Worm (Caenorhabditis elegans): Measurements from ENCODE around the gene snpc-3.4.

snpc-3.4 gene

DNA sequence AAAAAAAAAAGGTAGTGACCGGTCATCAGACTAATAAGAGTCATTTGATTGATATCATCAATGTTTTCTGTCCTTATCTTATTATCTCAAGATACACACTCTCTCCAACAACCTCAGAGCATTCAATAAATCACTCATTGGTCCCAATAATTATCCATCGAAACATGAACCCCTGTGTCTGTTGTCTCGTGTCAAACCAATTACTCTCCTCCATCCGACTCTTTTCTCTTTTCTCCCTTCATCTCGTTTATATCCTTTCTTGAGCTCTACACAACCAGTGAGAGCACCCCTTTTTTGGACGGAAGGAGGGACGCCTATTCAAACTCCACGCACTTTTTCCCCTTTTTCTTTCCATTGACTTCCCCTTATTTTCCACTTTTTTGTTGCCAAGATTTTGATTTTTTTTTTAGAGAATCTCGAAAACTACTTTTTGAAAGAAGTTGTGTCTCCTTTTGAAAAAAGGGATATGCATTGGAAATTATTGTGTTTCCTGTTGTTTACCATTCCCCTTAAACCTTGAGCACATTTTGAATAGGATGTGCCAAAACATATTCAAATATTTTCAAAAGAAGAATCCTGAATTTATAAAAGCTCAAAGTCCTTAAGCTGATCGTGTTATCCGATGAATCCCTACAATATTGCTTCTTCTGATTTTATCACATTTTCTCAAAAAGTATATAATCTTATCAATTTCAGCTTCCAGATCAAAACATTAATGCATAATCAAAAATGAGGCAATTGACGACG, 14.2 kb upstream of the snpc-3.4 start, which contains the start of gene pxd-1:
pxd-1 (plus strand) TSS at position 697 of the 747 bp plus-strand sequence.
- TF ChIP-seq hmbx-1 (tag; optimal IDR thresholded peaks at IDR 0.05) (no peak), tbx-37 (GFP tag; conservative IDR thresholded peaks at IDR 0.05) (no peak), tbx-11 (GFP tag; IDR thresholded peaks at IDR 0.05) (no peak), hnd-1 (tag; optimal IDR thresholded peaks at IDR 0.05) (no peak), hmg-4 (GFP tag; optimal IDR thresholded peaks at IDR 0.05) (no peak), ceh-36 (tag; optimal IDR thresholded peaks at IDR 0.05) (no peak), flt-1 (GFP tag; IDR thresholded peaks at IDR 0.05) (no peak), B0310.2 (tag; optimal IDR thresholded peaks at IDR 0.05) (no peak), scrt-1 (GFP tag; IDR thresholded peaks at IDR 0.05) (no peak), sea-1 (GFP tag; conservative IDR thresholded peaks at IDR 0.05) (no peak), ceh-13 (GFP tag; optimal IDR thresholded peaks at IDR 0.05) (no peak), ama-1 (optimal IDR thresholded peaks at IDR 0.05) (no peak), ets-7 (tag; optimal IDR thresholded peaks at IDR 0.05) (no peak), aly-1 (tag; optimal IDR thresholded peaks at IDR 0.05) (no peak), pes-1 (GFP tag; IDR thresholded peaks at IDR 0.05) (no peak), tra-4 (tag; optimal IDR thresholded peaks at IDR 0.05) (no peak), F13C5.2 (tag; optimal IDR thresholded peaks at IDR 0.05) (no peak)

DNA sequence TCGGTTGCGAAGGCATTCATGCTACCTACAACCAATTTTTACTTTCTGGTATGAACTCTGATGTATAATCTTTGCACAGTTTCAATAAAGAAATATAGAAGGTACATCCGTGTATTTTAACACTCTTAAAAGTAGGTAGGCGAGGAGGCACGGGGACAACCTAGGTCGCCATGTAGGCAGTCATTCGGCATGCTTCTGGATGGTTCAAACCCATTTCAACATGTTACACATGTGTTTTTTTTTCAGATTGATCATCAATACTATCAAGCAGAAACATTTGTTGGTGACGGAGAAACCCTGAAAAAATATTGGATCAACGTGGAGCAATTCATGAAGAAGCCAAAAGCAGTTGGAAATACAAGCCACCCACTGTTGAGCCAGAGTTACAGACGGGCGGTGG, 12.8 kb upstream of the snpc-3.4 start:
- TF ChIP-seq tbx-11 (GFP tag; IDR thresholded peaks at IDR 0.05) (no peak), ama-1 (optimal IDR thresholded peaks at IDR 0.05) (no peak), sea-1 (GFP tag; conservative IDR thresholded peaks at IDR 0.05) (no peak), ceh-36 (tag; optimal IDR thresholded peaks at IDR 0.05) (no peak), tra-4 (tag; optimal IDR thresholded peaks at IDR 0.05) (no peak), ceh-13 (GFP tag; optimal IDR thresholded peaks at IDR 0.05) (no peak), F13C5.2 (tag; optimal IDR thresholded peaks at IDR 0.05) (no peak), hmg-4 (GFP tag; optimal IDR thresholded peaks at IDR 0.05) (no peak), pes-1 (GFP tag; IDR thresholded peaks at IDR 0.05) (no peak), ets-7 (tag; optimal IDR thresholded peaks at IDR 0.05) (no peak), flt-1 (GFP tag; IDR thresholded peaks at IDR 0.05) (no peak), hmbx-1 (tag; optimal IDR thresholded peaks at IDR 0.05) (no peak), hnd-1 (tag; optimal IDR thresholded peaks at IDR 0.05) (no peak), tbx-37 (GFP tag; conservative IDR thresholded peaks at IDR 0.05) (no peak), scrt-1 (GFP tag; IDR thresholded peaks at IDR 0.05) (no peak), aly-1 (tag; optimal IDR thresholded peaks at IDR 0.05) (no peak)

DNA sequence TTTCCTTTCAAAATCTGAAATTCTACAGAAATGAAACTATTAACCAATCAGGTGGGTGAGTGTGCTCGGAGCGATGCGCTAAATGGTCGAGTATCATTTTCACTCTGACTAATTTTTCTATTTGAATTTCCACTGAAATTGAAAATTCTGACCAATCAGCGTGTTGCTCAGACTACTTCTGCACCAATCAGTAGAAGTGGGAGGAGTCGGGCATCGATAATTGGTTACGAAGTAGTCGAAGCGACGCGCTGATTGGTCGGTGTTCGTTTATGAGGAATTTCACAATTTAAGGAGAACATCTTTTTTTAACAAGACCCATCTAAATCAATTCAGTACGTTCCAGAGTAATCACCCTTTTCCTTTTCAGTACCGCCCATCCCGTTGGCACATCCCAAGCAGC, 10.7 kb upstream of the snpc-3.4 start:
- TF ChIP-seq ets-7 (tag; optimal IDR thresholded peaks at IDR 0.05) (no peak), B0310.2 (tag; optimal IDR thresholded peaks at IDR 0.05) (no peak), ama-1 (optimal IDR thresholded peaks at IDR 0.05) (no peak), tra-4 (tag; optimal IDR thresholded peaks at IDR 0.05) (no peak), ceh-13 (GFP tag; optimal IDR thresholded peaks at IDR 0.05) (no peak), tbx-11 (GFP tag; IDR thresholded peaks at IDR 0.05) (no peak)

DNA sequence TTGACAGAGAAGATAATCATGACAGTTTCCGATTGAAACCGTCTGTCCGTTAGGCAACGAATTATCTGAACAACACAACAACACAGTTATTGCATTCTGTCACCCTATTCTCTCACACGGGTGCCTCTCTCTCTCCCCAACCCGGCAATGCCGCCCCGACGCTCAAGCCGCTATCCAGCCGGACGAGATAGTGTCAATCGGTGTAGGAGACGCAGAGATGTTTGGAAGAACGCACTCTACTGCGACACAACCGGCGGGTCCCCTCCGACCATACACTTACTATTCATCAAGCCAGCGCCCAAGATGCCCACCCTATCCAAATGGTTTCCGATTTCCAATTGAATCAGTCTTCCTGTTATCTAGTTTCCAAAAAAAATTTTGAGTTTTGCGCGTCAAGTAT, 9.7 kb upstream of the snpc-3.4 start:
- no peak for TF ChIP-seq hnd-1 (tag; optimal IDR thresholded peaks at IDR 0.05)
- no peak for TF ChIP-seq ets-7 (tag; optimal IDR thresholded peaks at IDR 0.05)
- TF ChIP-seq tbx-37 (GFP tag; conservative IDR thresholded peaks at IDR 0.05) = no peak
- TF ChIP-seq hmg-4 (GFP tag; optimal IDR thresholded peaks at IDR 0.05) = peak; percentile 57
- peak; percentile 69 for TF ChIP-seq aly-1 (tag; optimal IDR thresholded peaks at IDR 0.05)
- no peak for TF ChIP-seq ceh-36 (tag; optimal IDR thresholded peaks at IDR 0.05)
- TF ChIP-seq hmbx-1 (tag; optimal IDR thresholded peaks at IDR 0.05) = no peak
- no peak for TF ChIP-seq sea-1 (GFP tag; conservative IDR thresholded peaks at IDR 0.05)
- no peak for TF ChIP-seq scrt-1 (GFP tag; IDR thresholded peaks at IDR 0.05)
- no peak for TF ChIP-seq tbx-11 (GFP tag; IDR thresholded peaks at IDR 0.05)
- TF ChIP-seq tra-4 (tag; optimal IDR thresholded peaks at IDR 0.05) = no peak
- TF ChIP-seq F13C5.2 (tag; optimal IDR thresholded peaks at IDR 0.05) = peak; percentile 31
- TF ChIP-seq ama-1 (optimal IDR thresholded peaks at IDR 0.05) = no peak
- TF ChIP-seq flt-1 (GFP tag; IDR thresholded peaks at IDR 0.05) = no peak
- TF ChIP-seq ceh-13 (GFP tag; optimal IDR thresholded peaks at IDR 0.05) = no peak
- no peak for TF ChIP-seq B0310.2 (tag; optimal IDR thresholded peaks at IDR 0.05)
- TF ChIP-seq pes-1 (GFP tag; IDR thresholded peaks at IDR 0.05) = no peak

DNA sequence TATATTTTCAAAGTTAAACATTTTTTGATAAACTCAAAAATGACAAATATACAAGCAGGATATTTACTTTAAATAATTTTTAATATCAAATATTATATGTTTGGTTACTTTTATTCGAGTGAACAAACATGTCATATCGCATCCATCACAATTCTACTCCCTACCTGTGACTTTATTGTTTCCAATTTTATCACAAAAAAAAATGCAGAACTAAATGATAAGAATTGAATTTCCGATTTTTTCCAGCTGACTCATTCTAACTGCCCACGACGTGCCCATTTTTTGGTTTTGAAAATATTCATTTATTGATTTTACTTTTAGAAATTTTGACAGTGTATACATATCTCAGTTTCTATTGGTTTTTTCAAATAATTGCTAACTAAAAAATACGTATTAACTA, 8.8 kb upstream of the snpc-3.4 start:
- TF ChIP-seq scrt-1 (GFP tag; IDR thresholded peaks at IDR 0.05) = no peak
- TF ChIP-seq hmg-4 (GFP tag; optimal IDR thresholded peaks at IDR 0.05) = no peak
- TF ChIP-seq ceh-36 (tag; optimal IDR thresholded peaks at IDR 0.05) = no peak
- TF ChIP-seq B0310.2 (tag; optimal IDR thresholded peaks at IDR 0.05) = no peak
- TF ChIP-seq pes-1 (GFP tag; IDR thresholded peaks at IDR 0.05) = no peak
- no peak for TF ChIP-seq hmbx-1 (tag; optimal IDR thresholded peaks at IDR 0.05)
- TF ChIP-seq sea-1 (GFP tag; conservative IDR thresholded peaks at IDR 0.05) = no peak
- TF ChIP-seq ama-1 (optimal IDR thresholded peaks at IDR 0.05) = no peak
- no peak for TF ChIP-seq ceh-13 (GFP tag; optimal IDR thresholded peaks at IDR 0.05)
- no peak for TF ChIP-seq tbx-11 (GFP tag; IDR thresholded peaks at IDR 0.05)
- no peak for TF ChIP-seq hnd-1 (tag; optimal IDR thresholded peaks at IDR 0.05)
- TF ChIP-seq tra-4 (tag; optimal IDR thresholded peaks at IDR 0.05) = no peak
- TF ChIP-seq flt-1 (GFP tag; IDR thresholded peaks at IDR 0.05) = no peak
- no peak for TF ChIP-seq tbx-37 (GFP tag; conservative IDR thresholded peaks at IDR 0.05)
- TF ChIP-seq aly-1 (tag; optimal IDR thresholded peaks at IDR 0.05) = no peak

DNA sequence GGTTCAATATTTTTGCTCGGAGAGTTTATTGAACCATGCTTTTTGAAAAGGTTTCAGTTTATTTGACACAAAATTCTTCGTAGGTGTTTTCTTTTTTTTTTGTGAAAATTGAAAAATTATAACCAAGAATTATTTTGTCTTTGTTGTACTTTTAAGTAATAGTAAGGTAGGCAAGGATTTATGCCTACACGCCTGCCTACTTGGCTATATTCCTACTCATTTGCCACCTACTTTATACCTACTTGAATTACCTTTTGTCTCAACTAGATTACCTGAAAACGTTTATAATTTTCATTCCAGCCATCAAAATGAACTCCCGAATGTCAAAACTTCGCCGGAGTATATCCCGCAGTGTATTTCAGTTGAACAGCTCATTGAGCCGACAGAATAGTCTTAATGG, 7.8 kb upstream of the snpc-3.4 start, which contains the start of gene C36E8.4:
C36E8.4 (plus strand) TSS at position 301 of the 400 bp plus-strand sequence.
- TF ChIP-seq flt-1 (GFP tag; IDR thresholded peaks at IDR 0.05) = no peak
- TF ChIP-seq pes-1 (GFP tag; IDR thresholded peaks at IDR 0.05) = no peak
- TF ChIP-seq hmbx-1 (tag; optimal IDR thresholded peaks at IDR 0.05) = no peak
- TF ChIP-seq hmg-4 (GFP tag; optimal IDR thresholded peaks at IDR 0.05) = no peak
- no peak for TF ChIP-seq tbx-37 (GFP tag; conservative IDR thresholded peaks at IDR 0.05)
- no peak for TF ChIP-seq tbx-11 (GFP tag; IDR thresholded peaks at IDR 0.05)
- TF ChIP-seq B0310.2 (tag; optimal IDR thresholded peaks at IDR 0.05) = no peak
- no peak for TF ChIP-seq ceh-36 (tag; optimal IDR thresholded peaks at IDR 0.05)
- TF ChIP-seq ceh-13 (GFP tag; optimal IDR thresholded peaks at IDR 0.05) = no peak
- no peak for TF ChIP-seq tra-4 (tag; optimal IDR thresholded peaks at IDR 0.05)
- TF ChIP-seq hnd-1 (tag; optimal IDR thresholded peaks at IDR 0.05) = no peak
- no peak for TF ChIP-seq F13C5.2 (tag; optimal IDR thresholded peaks at IDR 0.05)
- no peak for TF ChIP-seq ama-1 (optimal IDR thresholded peaks at IDR 0.05)

Data from whole organism, early embryonic.